Worm (Caenorhabditis elegans): ENCODE results near the gene B0228.7.
A peak's percentile ranks its signal among the peaks of the same experiment; 100 is the strongest.

B0228.7 gene

ce11 chrII:7758397-7759135, at the start of gene B0228.7:
Gene B0228.7 (minus strand): TSS chrII:7759023.
- TF ChIP-seq hlh-8 (tag; optimal IDR thresholded peaks at IDR 0.05) = no peak
- TF ChIP-seq ceh-9 (tag; optimal IDR thresholded peaks at IDR 0.05) = no peak
- TF ChIP-seq elt-2 (tag; optimal IDR thresholded peaks at IDR 0.05) = peak; percentile 48
- no peak for TF ChIP-seq fax-1 (tag; optimal IDR thresholded peaks at IDR 0.05)

- no peak for TF ChIP-seq elt-2 (tag; optimal IDR thresholded peaks at IDR 0.05)
- no peak for TF ChIP-seq hlh-15 (tag; optimal IDR thresholded peaks at IDR 0.05)
- no peak for TF ChIP-seq ceh-30 (tag; optimal IDR thresholded peaks at IDR 0.05)
- TF ChIP-seq pag-3 (tag; optimal IDR thresholded peaks at IDR 0.05; ENCODE audit: borderline replicate concordance) = no peak
- TF ChIP-seq che-1 (tag; optimal IDR thresholded peaks at IDR 0.05) = no peak
- TF ChIP-seq fkh-10 (GFP tag; optimal IDR thresholded peaks at IDR 0.05) = no peak
- no peak for TF ChIP-seq C38D4.7 (GFP tag; optimal IDR thresholded peaks at IDR 0.05)
- TF ChIP-seq sox-4 (tag; optimal IDR thresholded peaks at IDR 0.05) = no peak
- no peak for TF ChIP-seq ceh-24 (tag; optimal IDR thresholded peaks at IDR 0.05)
- TF ChIP-seq unc-86 (tag; optimal IDR thresholded peaks at IDR 0.05) = no peak
- no peak for TF ChIP-seq ahr-1 (tag; optimal IDR thresholded peaks at IDR 0.05)
- TF ChIP-seq K02D7.2 (tag; optimal IDR thresholded peaks at IDR 0.05) = no peak
- no peak for TF ChIP-seq unc-3 (GFP tag; conservative IDR thresholded peaks at IDR 0.05)
- TF ChIP-seq unc-3 (tag; optimal IDR thresholded peaks at IDR 0.05) = no peak
These were observed 49.3 kb upstream of the B0228.7 start for ce11 chrII:7808153-7808552.

ce11 chrII:7806872-7807271, 48.0 kb upstream of the B0228.7 start:
- TF ChIP-seq ref-2 (tag; optimal IDR thresholded peaks at IDR 0.05) (peak; percentile 35), ceh-45 (GFP tag; IDR thresholded peaks at IDR 0.05) (no peak)

- TF ChIP-seq hlh-30 (tag; optimal IDR thresholded peaks at IDR 0.05; ENCODE audit: insufficient read depth) (no peak), gmeb-2 (tag; optimal IDR thresholded peaks at IDR 0.05) (no peak), C38D4.7 (GFP tag; optimal IDR thresholded peaks at IDR 0.05) (no peak), Y22D7AL.16 (tag; optimal IDR thresholded peaks at IDR 0.05) (no peak), ceh-2 (tag; optimal IDR thresholded peaks at IDR 0.05) (no peak), nhr-232 (tag; optimal IDR thresholded peaks at IDR 0.05) (no peak), ceh-18 (tag; optimal IDR thresholded peaks at IDR 0.05) (no peak), ama-1 (optimal IDR thresholded peaks at IDR 0.05) (no peak)
These were observed 47.2 kb upstream of the B0228.7 start for ce11 chrII:7806054-7806453.

ce11 chrII:7803174-7803573, 44.4 kb upstream of the B0228.7 start:
- TF ChIP-seq pha-2 (tag; optimal IDR thresholded peaks at IDR 0.05) (no peak), unc-42 (tag; optimal IDR thresholded peaks at IDR 0.05) (peak; percentile 49), fkh-6 (tag; optimal IDR thresholded peaks at IDR 0.05) (no peak)

- TF ChIP-seq dve-1 (tag; optimal IDR thresholded peaks at IDR 0.05) (no peak), rnt-1 (tag; optimal IDR thresholded peaks at IDR 0.05) (peak; percentile 53)
These were observed 43.1 kb upstream of the B0228.7 start for ce11 chrII:7801899-7802298.

- TF ChIP-seq elt-2 (tag; optimal IDR thresholded peaks at IDR 0.05) = peak; percentile 15
- TF ChIP-seq hlh-8 (tag; optimal IDR thresholded peaks at IDR 0.05) = no peak
These were observed 42.4 kb upstream of the B0228.7 start for ce11 chrII:7801255-7801654.

Measured in whole organism, late embryonic.